Fruit fly (Drosophila melanogaster) whole organism, prepupa: ENCODE measurements around the gene pim.

ENCODE experiments used
- CG3919 ChIP-seq: fragments of 200-800 bp; sonication (Bioruptor generic); optimal IDR thresholded peaks from 3 replicates; lab custom pipeline; 2016; ENCODE audit warnings: missing biosample characterization, missing genetic modification characterization
- OdsH ChIP-seq: fragments of 200-800 bp; sonication (Bioruptor generic); optimal IDR thresholded peaks from 3 replicates; lab custom pipeline; 2016; ENCODE audit warnings: missing biosample characterization, missing genetic modification characterization

DNA sequence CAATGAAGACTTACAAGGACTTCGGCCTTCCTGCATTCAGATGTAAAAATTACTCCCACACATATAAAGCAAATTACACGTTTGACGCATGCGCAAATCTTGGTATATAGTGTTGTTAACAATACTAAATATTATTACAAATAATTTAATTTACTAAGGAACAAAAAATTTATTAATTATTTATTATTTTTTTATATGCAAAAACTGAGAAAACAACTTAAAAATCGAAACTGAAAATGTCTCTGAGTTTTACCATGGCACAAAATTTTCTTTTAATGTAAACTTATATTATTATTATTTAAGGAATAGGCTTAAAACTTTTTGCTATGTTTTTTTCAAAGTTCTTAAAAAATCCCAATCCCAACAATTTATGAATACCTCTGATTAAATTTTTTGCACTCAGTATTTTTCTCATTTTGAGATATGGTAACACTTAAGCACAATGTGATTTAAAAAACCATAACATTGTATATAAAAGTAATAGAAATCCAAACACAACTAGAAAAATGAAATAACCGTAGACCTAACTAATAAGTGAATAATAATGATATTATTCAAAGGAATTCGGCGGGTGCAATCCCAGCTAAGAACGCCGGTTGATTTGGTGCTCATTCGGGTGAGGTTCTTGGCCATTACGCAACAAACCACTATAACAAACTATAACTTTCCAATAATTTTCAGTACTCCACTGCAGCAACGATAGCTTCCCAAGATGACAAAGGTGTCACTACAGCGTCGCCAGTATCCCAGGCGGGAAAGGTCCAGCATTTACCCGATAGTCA lies 31.5 kb upstream of the pim start, which contains the start of the genes Schip1 and Cox10:
- TF ChIP-seq CG3919 (GFP tag; lab: Kevin White, UChicago) = no peak
- no peak for TF ChIP-seq OdsH (GFP tag; lab: Kevin White, UChicago)
